Fruit fly (Drosophila melanogaster) whole organism, embryonic: ENCODE results near the gene CG3071.

Experiments used
- BEAF-32 ChIP-seq: fragments of 200-800 bp; sonication (Bioruptor generic); optimal IDR thresholded peaks from 3 replicates; lab custom pipeline; 2017; ENCODE audit warnings: missing biosample characterization, missing genetic modification characterization, mild to moderate bottlenecking, moderate library complexity, missing genetic modification reagents
- CG12219 ChIP-seq: fragments of 200-800 bp; sonication (Bioruptor generic); optimal IDR thresholded peaks from 3 replicates; lab custom pipeline; 2018; ENCODE audit warnings: missing biosample characterization, mild to moderate bottlenecking, missing genetic modification characterization
- CG12391 ChIP-seq: fragments of 200-800 bp; sonication (Bioruptor generic); optimal IDR thresholded peaks from 3 replicates; lab custom pipeline; 2018; ENCODE audit warnings: missing biosample characterization, mild to moderate bottlenecking, missing genetic modification characterization, moderate library complexity
- CG6854 ChIP-seq: fragments of 200-800 bp; sonication (Bioruptor generic); optimal IDR thresholded peaks from 3 replicates; lab custom pipeline; 2017; ENCODE audit warnings: missing biosample characterization, mild to moderate bottlenecking, missing genetic modification characterization
- D19A ChIP-seq: fragments of 200-800 bp; optimal IDR thresholded peaks from 3 replicates; lab custom pipeline; 2019; ENCODE audit warnings: missing biosample characterization, mild to moderate bottlenecking, missing genetic modification characterization, moderate library complexity
- Hand ChIP-seq: fragments of 200-800 bp; sonication (Bioruptor generic); optimal IDR thresholded peaks from 2 replicates; lab custom pipeline; 2017; ENCODE audit warnings: mild to moderate bottlenecking, missing biosample characterization, missing genetic modification reagents, missing genetic modification characterization
- Hr51 ChIP-seq, 2 experiments: fragments of 200-800 bp; sonication (Bioruptor generic); optimal IDR thresholded peaks; 2 replicates in 1 of 2; 3 replicates in 1 of 2; lab custom pipeline; 2016 to 2018; ENCODE audit warnings: missing biosample characterization in 2 of 2, missing genetic modification characterization in 2 of 2, mild to moderate bottlenecking in 1 of 2, moderate library complexity in 1 of 2
- Nf-YA ChIP-seq: fragments of 200-800 bp; sonication (Bioruptor generic); IDR thresholded peaks from 2 replicates; pipeline ENCODE4 v1.3.6; 2022; ENCODE audit warnings: missing biosample characterization, missing genetic modification characterization
- Sin3A ChIP-seq: fragments of >200 bp; optimal IDR thresholded peaks from 2 replicates; lab custom pipeline; 2018
- abd-A ChIP-seq: fragments of 200-800 bp; sonication (Bioruptor generic); optimal IDR thresholded peaks from 3 replicates; lab custom pipeline; 2019; ENCODE audit warnings: missing biosample characterization, mild to moderate bottlenecking, missing genetic modification characterization, moderate library complexity
- ci ChIP-seq: fragments of 200-800 bp; sonication (Bioruptor generic); IDR thresholded peaks from 3 replicates; pipeline ENCODE4 v1.3.6; 2022; ENCODE audit warnings: missing biosample characterization, missing genetic modification characterization
- gsb ChIP-seq: fragments of 200-800 bp; sonication (Bioruptor generic); IDR thresholded peaks from 2 replicates; pipeline ENCODE4 v1.3.6; 2022; ENCODE audit warnings: missing biosample characterization, missing genetic modification characterization
- lilli ChIP-seq: fragments of 200-800 bp; sonication (Bioruptor generic); optimal IDR thresholded peaks from 3 replicates; lab custom pipeline; 2016; ENCODE audit warnings: missing biosample characterization, missing genetic modification characterization
- pho ChIP-seq: fragments of 200-800 bp; sonication (Bioruptor generic); optimal IDR thresholded peaks from 2 replicates; lab custom pipeline; 2016; ENCODE audit warnings: missing biosample characterization, missing genetic modification characterization

DNA sequence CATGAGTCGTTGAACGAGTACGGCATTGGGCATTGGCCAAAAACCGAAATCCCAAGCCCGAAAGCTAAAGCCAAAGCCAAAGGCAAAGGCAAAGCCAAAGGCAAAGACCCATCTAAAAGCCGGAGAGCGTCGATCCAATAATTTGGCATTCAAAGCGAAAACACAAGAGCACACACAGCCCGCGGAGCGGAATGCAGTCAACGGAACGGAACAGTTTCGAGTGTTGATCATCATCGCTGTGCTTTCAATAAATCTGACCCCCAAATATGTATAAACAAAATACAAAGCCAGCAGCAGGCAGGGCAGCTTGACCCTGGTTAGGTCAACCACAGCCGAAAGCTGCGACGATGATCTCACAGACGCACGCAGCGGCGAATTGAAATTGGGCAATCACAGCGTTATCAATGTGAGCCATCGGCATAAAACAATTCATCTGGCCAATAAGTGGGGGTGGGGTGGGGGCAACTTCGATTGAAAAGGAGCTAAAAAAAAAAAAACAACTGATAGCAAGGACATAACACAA, 16.2 kb downstream of the CG3071 start:
- TF ChIP-seq ci (no peak), gsb (GFP tag; lab: Robert Waterston, UW) (no peak), BEAF-32 (no peak), CG12219 (GFP tag; lab: Kevin White, UChicago) (no peak), Nf-YA (no peak), Hand (GFP tag; lab: Kevin White, UChicago) (no peak), Sin3A (lab: Kevin White, UChicago) (no peak), CG12391 (tag; lab: Kevin White, UChicago) (no peak), lilli (GFP tag; lab: Kevin White, UChicago) (no peak), pho (GFP tag; lab: Kevin White, UChicago) (no peak), D19A (tag; lab: Kevin White, UChicago) (no peak), CG6854 (no peak), abd-A (tag; lab: Kevin White, UChicago) (no peak), Hr51 (GFP tag; optimal IDR thresholded peaks at IDR 0.05; lab: Kevin White, UChicago) (no peak)
